Worm (Caenorhabditis elegans) whole organism, L4 larva: ENCODE results near the gene sec-6.

Source experiments
- D1046.2 ChIP-seq: fragments of 200-800 bp; sonication (Bioruptor generic); IDR thresholded peaks from 2 replicates; pipeline ENCODE4 v1.3.6; 2022; ENCODE audit warnings: missing genetic modification characterization, missing compliant biosample characterization
- F26F4.8 ChIP-seq: fragments of 200-800 bp; sonication (Bioruptor generic); conservative IDR thresholded peaks from 2 replicates; pipeline ENCODE4 v1.3.6; 2022; ENCODE audit warnings: missing genetic modification characterization, missing compliant biosample characterization
- Y48G9A.11 ChIP-seq: fragments of 200-800 bp; sonication (Bioruptor generic); IDR thresholded peaks from 2 replicates; pipeline ENCODE4 v1.3.6; 2022; ENCODE audit warnings: missing genetic modification reagents, missing genetic modification characterization, missing compliant biosample characterization
- Y5F2A.4 ChIP-seq: fragments of 200-800 bp; sonication (Bioruptor generic); optimal IDR thresholded peaks from 2 replicates; lab custom pipeline; 2018; ENCODE audit warnings: mild to moderate bottlenecking, missing genetic modification characterization, missing compliant biosample characterization
- Y75B8A.6 ChIP-seq: fragments of 200-800 bp; sonication (Bioruptor generic); IDR thresholded peaks from 2 replicates; pipeline ENCODE4 v1.3.6; 2022; ENCODE audit warnings: missing genetic modification reagents, missing genetic modification characterization, missing compliant biosample characterization
- ZK546.5 ChIP-seq, 2 experiments: sonication (generic microtip); optimal IDR thresholded peaks; 2 replicates each; lab custom pipeline; 2017; ENCODE audit warnings: missing biosample characterization in 2 of 2, missing genetic modification characterization in 2 of 2
- aly-2 ChIP-seq: sonication (generic microtip); optimal IDR thresholded peaks from 2 replicates; lab custom pipeline; 2018; ENCODE audit warnings: missing biosample characterization, missing genetic modification characterization
- ama-1 ChIP-seq: fragments of 150-350 bp; optimal IDR thresholded peaks from 2 replicates; lab custom pipeline; 2014; ENCODE audit warnings: inconsistent platforms, mixed read lengths
- arid-1 ChIP-seq: fragments of 200-800 bp; sonication (Bioruptor generic); conservative IDR thresholded peaks from 2 replicates; pipeline ENCODE4 v1.3.6; 2022; ENCODE audit warnings: missing genetic modification reagents, missing genetic modification characterization, missing compliant biosample characterization
- ceh-20 ChIP-seq: fragments of 200-800 bp; sonication (Bioruptor generic); IDR thresholded peaks from 2 replicates; pipeline ENCODE4 v1.3.6; 2022; ENCODE audit warnings: missing genetic modification reagents, missing genetic modification characterization, missing compliant biosample characterization
- ceh-28 ChIP-seq: fragments of 150-350 bp; optimal IDR thresholded peaks from 2 replicates; lab custom pipeline; 2014; ENCODE audit warnings: missing biosample characterization, missing genetic modification reagents, missing genetic modification characterization
- ceh-32 ChIP-seq: sonication (generic microtip); optimal IDR thresholded peaks from 2 replicates; lab custom pipeline; 2016; ENCODE audit warnings: mild to moderate bottlenecking, missing genetic modification characterization, missing compliant biosample characterization; ENCODE audit not compliant: poor library complexity
- ces-1 ChIP-seq: fragments of 150-350 bp; sonication (generic microtip); optimal IDR thresholded peaks from 4 replicates; lab custom pipeline; 2014; ENCODE audit warnings: missing biosample characterization, missing genetic modification reagents, missing genetic modification characterization
- ctbp-1 ChIP-seq: fragments of 200-800 bp; sonication (Bioruptor generic); IDR thresholded peaks from 2 replicates; pipeline ENCODE4 v1.3.6; 2022; ENCODE audit warnings: missing genetic modification reagents, missing genetic modification characterization, missing compliant biosample characterization
- daf-12 ChIP-seq: fragments of 150-350 bp; optimal IDR thresholded peaks from 2 replicates; lab custom pipeline; 2014; ENCODE audit warnings: missing biosample characterization, missing genetic modification reagents, missing genetic modification characterization
- daf-16 ChIP-seq, 3 experiments: sonication (generic microtip); optimal IDR thresholded peaks; 2 replicates each; lab custom pipeline; 2016 to 2017; ENCODE audit warnings: missing genetic modification characterization in 3 of 3, missing genetic modification reagents in 3 of 3, mild to moderate bottlenecking in 2 of 3, missing compliant biosample characterization in 2 of 3, missing biosample characterization in 1 of 3, moderate library complexity in 1 of 3
- daf-19 ChIP-seq: fragments of 200-800 bp; sonication (Bioruptor generic); conservative IDR thresholded peaks from 2 replicates; pipeline ENCODE4 v1.3.6; 2022; ENCODE audit warnings: missing genetic modification characterization, missing compliant biosample characterization
- daf-8 ChIP-seq: fragments of 200-800 bp; sonication (Bioruptor generic); IDR thresholded peaks from 2 replicates; pipeline ENCODE4 v1.3.6; 2022; ENCODE audit warnings: missing genetic modification characterization, missing compliant biosample characterization
- dmd-6 ChIP-seq: fragments of 200-800 bp; sonication (Bioruptor generic); IDR thresholded peaks from 2 replicates; pipeline ENCODE4 v1.3.6; 2022; ENCODE audit warnings: missing genetic modification reagents, missing genetic modification characterization, missing compliant biosample characterization
- dmd-9 ChIP-seq: fragments of 200-800 bp; sonication (Bioruptor generic); IDR thresholded peaks from 2 replicates; pipeline ENCODE4 v1.3.6; 2022; ENCODE audit warnings: missing genetic modification reagents, missing genetic modification characterization, missing compliant biosample characterization
- egl-43 ChIP-seq: fragments of 200-800 bp; sonication (Bioruptor generic); IDR thresholded peaks from 2 replicates; pipeline ENCODE4 v1.3.6; 2022; ENCODE audit warnings: missing genetic modification reagents, missing genetic modification characterization, missing compliant biosample characterization
- fos-1 ChIP-seq: fragments of 150-350 bp; optimal IDR thresholded peaks from 2 replicates; lab custom pipeline; 2014; ENCODE audit warnings: missing biosample characterization, missing genetic modification characterization
- hif-1 ChIP-seq, 2 experiments: sonication (generic microtip); optimal IDR thresholded peaks; 2 replicates each; lab custom pipeline; 2016 to 2017; ENCODE audit warnings: missing compliant biosample characterization in 2 of 2, missing genetic modification characterization in 2 of 2, missing genetic modification reagents in 2 of 2, missing genotype in 2 of 2, mild to moderate bottlenecking in 1 of 2
- hmg-1.1 ChIP-seq: fragments of 200-800 bp; sonication (Bioruptor generic); IDR thresholded peaks from 2 replicates; pipeline ENCODE4 v1.3.6; 2022; ENCODE audit warnings: missing genetic modification reagents, missing genetic modification characterization, missing compliant biosample characterization
- lin-15B ChIP-seq: fragments of 150-350 bp; sonication (generic microtip); optimal IDR thresholded peaks from 3 replicates; lab custom pipeline; 2014; ENCODE audit warnings: missing biosample characterization, missing genetic modification characterization
- lin-38 ChIP-seq: fragments of 200-800 bp; sonication (Bioruptor generic); IDR thresholded peaks from 2 replicates; pipeline ENCODE4 v1.3.6; 2022; ENCODE audit warnings: missing genetic modification reagents, missing genetic modification characterization, missing compliant biosample characterization
- lir-3 ChIP-seq: sonication (generic microtip); optimal IDR thresholded peaks from 2 replicates; lab custom pipeline; 2016; ENCODE audit warnings: mild to moderate bottlenecking, missing genetic modification characterization, missing compliant biosample characterization
- lsy-2 ChIP-seq, 2 experiments: fragments of 150-350 bp in 1 of 2; sonication (generic microtip) in 1 of 2; optimal IDR thresholded peaks; 2 replicates each; lab custom pipeline; 2014 to 2017; ENCODE audit warnings: missing biosample characterization in 2 of 2, missing genetic modification characterization in 2 of 2
- madf-9 ChIP-seq: fragments of 200-800 bp; sonication (Bioruptor generic); conservative IDR thresholded peaks from 2 replicates; pipeline ENCODE4 v1.3.6; 2022; ENCODE audit warnings: missing genetic modification reagents, missing genetic modification characterization, missing compliant biosample characterization
- mdt-29 ChIP-seq: fragments of 200-800 bp; sonication (Bioruptor generic); IDR thresholded peaks from 2 replicates; pipeline ENCODE4 v1.3.6; 2022; ENCODE audit warnings: missing genetic modification reagents, missing genetic modification characterization, missing compliant biosample characterization
- mep-1 ChIP-seq: fragments of 150-350 bp; sonication (generic microtip); optimal IDR thresholded peaks from 3 replicates; lab custom pipeline; 2014; ENCODE audit warnings: missing biosample characterization, missing genetic modification characterization
- mes-2 ChIP-seq: sonication (generic microtip); optimal IDR thresholded peaks from 2 replicates; lab custom pipeline; 2016; ENCODE audit warnings: missing genotype, mild to moderate bottlenecking, missing genetic modification characterization, missing compliant biosample characterization; ENCODE audit not compliant: poor library complexity, severe bottlenecking
- mxl-2 ChIP-seq: fragments of 200-800 bp; sonication (Bioruptor generic); conservative IDR thresholded peaks from 2 replicates; pipeline ENCODE4 v1.3.6; 2022; ENCODE audit warnings: missing genetic modification reagents, missing genetic modification characterization, missing compliant biosample characterization
- nhr-41 ChIP-seq: fragments of 200-800 bp; sonication (Bioruptor generic); IDR thresholded peaks from 2 replicates; pipeline ENCODE4 v1.3.6; 2022; ENCODE audit warnings: missing genetic modification reagents, missing genetic modification characterization, missing compliant biosample characterization
- nhr-6 ChIP-seq: fragments of 150-350 bp; optimal IDR thresholded peaks from 2 replicates; lab custom pipeline; 2014; ENCODE audit warnings: missing biosample characterization, missing genetic modification characterization
- nhr-76 ChIP-seq: fragments of 150-350 bp; optimal IDR thresholded peaks from 2 replicates; lab custom pipeline; 2014; ENCODE audit warnings: missing biosample characterization, missing genetic modification characterization
- nhr-77 ChIP-seq: fragments of 150-350 bp; optimal IDR thresholded peaks from 2 replicates; lab custom pipeline; 2014; ENCODE audit warnings: missing biosample characterization, missing genetic modification characterization
- pha-4 ChIP-seq, 2 experiments: fragments of 150-350 bp in 1 of 2; fragments of 200-800 bp in 1 of 2; sonication (Bioruptor generic) in 1 of 2; IDR thresholded peaks in 1 of 2; optimal IDR thresholded peaks in 1 of 2; 2 replicates each; pipeline versions ENCODE4 v1.3.6 to Lab custom; 2014 to 2022; ENCODE audit warnings: missing genetic modification characterization in 2 of 2, missing genetic modification reagents in 2 of 2, missing biosample characterization in 1 of 2, missing compliant biosample characterization in 1 of 2
- php-3 ChIP-seq: fragments of 200-800 bp; sonication (Bioruptor generic); IDR thresholded peaks from 2 replicates; pipeline ENCODE4 v1.3.6; 2022; ENCODE audit warnings: missing genetic modification reagents, missing genetic modification characterization, missing compliant biosample characterization
- pqm-1 ChIP-seq: sonication (generic microtip); optimal IDR thresholded peaks from 2 replicates; lab custom pipeline; 2017; ENCODE audit warnings: missing biosample characterization, missing genetic modification characterization
- rbr-2 ChIP-seq: sonication (generic microtip); optimal IDR thresholded peaks from 2 replicates; lab custom pipeline; 2016; ENCODE audit warnings: missing genotype, missing genetic modification characterization, missing compliant biosample characterization
- set-16 ChIP-seq: fragments of 200-800 bp; sonication (Bioruptor generic); IDR thresholded peaks from 2 replicates; pipeline ENCODE4 v1.3.6; 2022; ENCODE audit warnings: missing genetic modification reagents, missing genetic modification characterization, missing compliant biosample characterization
- skn-1 ChIP-seq: fragments of 150-350 bp; optimal IDR thresholded peaks from 2 replicates; lab custom pipeline; 2014; ENCODE audit warnings: missing biosample characterization, missing genetic modification characterization
- snpc-1.2 ChIP-seq: fragments of 200-800 bp; sonication (Bioruptor generic); IDR thresholded peaks from 2 replicates; pipeline ENCODE4 v1.3.6; 2022; ENCODE audit warnings: missing genetic modification reagents, missing genetic modification characterization, missing compliant biosample characterization
- spr-1 ChIP-seq: sonication (generic microtip); optimal IDR thresholded peaks from 2 replicates; lab custom pipeline; 2016; ENCODE audit warnings: mild to moderate bottlenecking, missing genetic modification characterization, missing compliant biosample characterization
- tag-97 ChIP-seq: fragments of 200-800 bp; sonication (Bioruptor generic); IDR thresholded peaks from 2 replicates; pipeline ENCODE4 v1.3.6; 2022; ENCODE audit warnings: missing genetic modification characterization, missing compliant biosample characterization
- zfp-2 ChIP-seq: sonication (generic microtip); optimal IDR thresholded peaks from 2 replicates; lab custom pipeline; 2016; ENCODE audit warnings: mild to moderate bottlenecking, missing genetic modification characterization, missing compliant biosample characterization
- zip-11 ChIP-seq: fragments of 200-800 bp; sonication (Bioruptor generic); IDR thresholded peaks from 2 replicates; pipeline ENCODE4 v1.3.6; 2022; ENCODE audit warnings: missing genetic modification characterization, missing compliant biosample characterization
- ztf-11 ChIP-seq: fragments of 150-350 bp; optimal IDR thresholded peaks from 2 replicates; lab custom pipeline; 2014; ENCODE audit warnings: missing biosample characterization, missing genetic modification characterization
- ztf-7 ChIP-seq: fragments of 150-350 bp; optimal IDR thresholded peaks from 2 replicates; lab custom pipeline; 2014; ENCODE audit warnings: missing biosample characterization, missing genetic modification characterization

The sec-6 gene

DNA sequence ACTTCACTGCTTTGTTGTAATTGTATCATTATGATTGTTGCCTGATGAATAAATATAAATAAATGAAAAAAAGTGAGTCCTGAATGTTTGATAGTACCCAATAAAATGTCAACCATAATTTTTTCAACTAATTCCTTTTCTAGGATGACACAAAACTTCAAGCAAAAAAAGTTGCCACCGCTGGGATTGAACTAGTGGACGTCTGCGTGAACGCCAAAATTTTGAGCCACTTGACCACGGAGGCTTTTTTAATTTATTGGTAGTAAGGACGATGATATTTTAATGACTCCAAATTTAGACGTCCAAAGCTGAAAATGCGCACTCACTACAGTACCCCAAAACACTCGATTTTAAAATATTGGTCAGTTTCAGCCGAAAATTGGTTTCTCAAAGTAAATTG lies 5.7 kb upstream of the sec-6 start (continued):
- TF ChIP-seq madf-9 (GFP tag; lab: Robert Waterston, UW), result no peak; the same call in 1 of the 2 replicates
- peak; percentile 81 for TF ChIP-seq lin-38
- TF ChIP-seq php-3 (GFP tag; lab: Robert Waterston, UW), result peak; percentile 68; the same call in 1 of the 2 replicates
- TF ChIP-seq egl-43 (GFP tag; lab: Robert Waterston, UW), result peak; percentile 86
- peak; percentile 89 for TF ChIP-seq F26F4.8
- no peak for TF ChIP-seq mep-1
- TF ChIP-seq ama-1, result no peak
- no peak for TF ChIP-seq skn-1 (tag; lab: Kevin White, UChicago)
- TF ChIP-seq D1046.2 (GFP tag; lab: Robert Waterston, UW), result peak; percentile 87
- TF ChIP-seq snpc-1.2 (GFP tag; lab: Robert Waterston, UW), result peak; percentile 83
- TF ChIP-seq ZK546.5 (tag; optimal IDR thresholded peaks at IDR 0.05; lab: Kevin White, UChicago), result no peak
- 0 out of 2 replicates have a peak, but pooled peaks have one; percentile 28 for TF ChIP-seq dmd-9 (GFP tag; lab: Robert Waterston, UW)
- no peak for TF ChIP-seq fos-1
- no peak for TF ChIP-seq hmg-1.1
- no peak for TF ChIP-seq ztf-11
- TF ChIP-seq ceh-28 (tag; lab: Kevin White, UChicago), result no peak
- no peak for TF ChIP-seq zfp-2 (tag; lab: Kevin White, UChicago)
- peak; percentile 96 for TF ChIP-seq arid-1 (GFP tag; lab: Robert Waterston, UW)
- TF ChIP-seq set-16 (GFP tag; lab: Robert Waterston, UW), result no peak
- 0 out of 2 replicates have a peak, but pooled peaks have one; percentile 32 for TF ChIP-seq ceh-20
- peak in 1 of 2 experiments; percentile 37 for TF ChIP-seq lsy-2 (tag; optimal IDR thresholded peaks at IDR 0.05; lab: Kevin White, UChicago)
- no peak for TF ChIP-seq aly-2
- TF ChIP-seq dmd-6 (GFP tag; lab: Robert Waterston, UW), result 0 out of 2 replicates have a peak, but pooled peaks have one; percentile 27
- TF ChIP-seq ceh-32 (tag; lab: Kevin White, UChicago), result no peak
- no peak for TF ChIP-seq tag-97 (GFP tag; lab: Robert Waterston, UW)
- TF ChIP-seq Y75B8A.6 (GFP tag; lab: Robert Waterston, UW), result peak; percentile 93
- TF ChIP-seq rbr-2, result peak; percentile 38
- TF ChIP-seq pha-4 (GFP tag; IDR thresholded peaks at IDR 0.05; lab: Robert Waterston, UW), result peak; percentile 88
- no peak for TF ChIP-seq pha-4 (tag; optimal IDR thresholded peaks at IDR 0.05; lab: Kevin White, UChicago)
- no peak for TF ChIP-seq daf-12 (tag; lab: Kevin White, UChicago)
- peak in 1 of 2 experiments; percentile 62 for TF ChIP-seq hif-1 (tag; optimal IDR thresholded peaks at IDR 0.05; lab: Kevin White, UChicago)
- no peak for TF ChIP-seq mxl-2 (GFP tag; lab: Robert Waterston, UW)
- TF ChIP-seq nhr-76 (tag; lab: Kevin White, UChicago), result no peak
- TF ChIP-seq daf-16 (GFP tag; optimal IDR thresholded peaks at IDR 0.05; lab: Kevin White, UChicago), result peak; percentile 36 to 80
- TF ChIP-seq daf-16 (tag; optimal IDR thresholded peaks at IDR 0.05; lab: Kevin White, UChicago), result peak; percentile 18
- TF ChIP-seq spr-1 (tag; lab: Kevin White, UChicago), result peak; percentile 54
- TF ChIP-seq mdt-29 (GFP tag; lab: Robert Waterston, UW), result peak; percentile 61
- TF ChIP-seq ces-1 (GFP tag; lab: Kevin White, UChicago), result no peak
- peak; percentile 86 for TF ChIP-seq daf-19
- TF ChIP-seq mes-2, result peak; percentile 71
- peak; percentile 86 for TF ChIP-seq Y5F2A.4 (GFP tag; lab: Kevin White, UChicago)
- TF ChIP-seq ztf-7 (tag; lab: Kevin White, UChicago), result peak; percentile 9
- no peak for TF ChIP-seq nhr-77 (tag; lab: Kevin White, UChicago)
- no peak for TF ChIP-seq nhr-6 (tag; lab: Kevin White, UChicago)
- TF ChIP-seq lir-3 (tag; lab: Kevin White, UChicago), result peak; percentile 16
- no peak for TF ChIP-seq daf-8 (GFP tag; lab: Robert Waterston, UW)
- peak; percentile 89 for TF ChIP-seq ctbp-1 (GFP tag; lab: Robert Waterston, UW)
- no peak for TF ChIP-seq pqm-1 (tag; lab: Kevin White, UChicago)
- peak; percentile 60; the same call in 1 of the 2 replicates for TF ChIP-seq Y48G9A.11 (GFP tag; lab: Robert Waterston, UW)
- TF ChIP-seq zip-11 (GFP tag; lab: Robert Waterston, UW), result peak; percentile 76
- TF ChIP-seq lin-15B, result no peak
- peak; percentile 81 for TF ChIP-seq nhr-41 (GFP tag; lab: Robert Waterston, UW)
